Worm (Caenorhabditis elegans): Measurements from ENCODE around the gene C50F4.4.
A peak's percentile ranks its signal among the peaks of the same experiment; 100 is the strongest.

C50F4.4 gene

ce11 chrV:9582594-9583322, 46.2 kb downstream of the C50F4.4 start, which contains the start of gene rtfo-1 (continued):
- TF ChIP-seq rnt-1 (tag; optimal IDR thresholded peaks at IDR 0.05), result peak; percentile 62
- TF ChIP-seq lsy-2 (tag; optimal IDR thresholded peaks at IDR 0.05), result peak; percentile 36 to 41
- peak; percentile 46 for TF ChIP-seq mep-1 (tag; optimal IDR thresholded peaks at IDR 0.05)
- TF ChIP-seq nhr-76 (tag; optimal IDR thresholded peaks at IDR 0.05), result no peak
- peak; percentile 45 for TF ChIP-seq nhr-20 (tag; optimal IDR thresholded peaks at IDR 0.05)
- peak; percentile 44 for TF ChIP-seq unc-130 (tag; optimal IDR thresholded peaks at IDR 0.05)
- peak; percentile 38 for TF ChIP-seq hpl-2 (GFP tag; optimal IDR thresholded peaks at IDR 0.05)
- TF ChIP-seq nhr-84 (tag; optimal IDR thresholded peaks at IDR 0.05), result no peak
- peak; percentile 30 for TF ChIP-seq irx-1 (tag; optimal IDR thresholded peaks at IDR 0.05)
- peak; percentile 7 to 36 (median 35) for TF ChIP-seq ceh-82 (tag; optimal IDR thresholded peaks at IDR 0.05)
- no peak for TF ChIP-seq fkh-8 (tag; optimal IDR thresholded peaks at IDR 0.05)
- no peak for TF ChIP-seq egl-27 (tag; optimal IDR thresholded peaks at IDR 0.05)
- peak; percentile 38 for TF ChIP-seq lin-13 (GFP tag; optimal IDR thresholded peaks at IDR 0.05)
- TF ChIP-seq C34B4.2 (tag; optimal IDR thresholded peaks at IDR 0.05), result no peak
- peak; percentile 41 for TF ChIP-seq lin-14 (GFP tag; optimal IDR thresholded peaks at IDR 0.05)
- TF ChIP-seq vab-15 (tag; optimal IDR thresholded peaks at IDR 0.05), result no peak
- no peak for TF ChIP-seq pqm-1 (tag; optimal IDR thresholded peaks at IDR 0.05)
- TF ChIP-seq nhr-11 (tag; optimal IDR thresholded peaks at IDR 0.05), result no peak
- no peak for TF ChIP-seq ceh-90 (tag; optimal IDR thresholded peaks at IDR 0.05)
- peak; percentile 22 for TF ChIP-seq elt-2 (tag; optimal IDR thresholded peaks at IDR 0.05)
- TF ChIP-seq snpc-4 (tag; optimal IDR thresholded peaks at IDR 0.05), result peak; percentile 38

ce11 chrV:9583323-9583644, 46.7 kb downstream of the C50F4.4 start, which contains the start of gene K09G1.1:
TSS of gene K09G1.1 (plus strand) at chrV:9583545.
- TF ChIP-seq nhr-20 (tag; optimal IDR thresholded peaks at IDR 0.05), result no peak
- no peak for TF ChIP-seq ces-1 (GFP tag; optimal IDR thresholded peaks at IDR 0.05)
- TF ChIP-seq swsn-7 (tag; optimal IDR thresholded peaks at IDR 0.05), result no peak
- no peak for TF ChIP-seq nhr-84 (tag; optimal IDR thresholded peaks at IDR 0.05)
- no peak for TF ChIP-seq lin-13 (GFP tag; optimal IDR thresholded peaks at IDR 0.05)
- no peak for TF ChIP-seq tbx-2 (tag; optimal IDR thresholded peaks at IDR 0.05)
- no peak for TF ChIP-seq hlh-4 (tag; optimal IDR thresholded peaks at IDR 0.05)
- no peak for TF ChIP-seq lin-35 (GFP tag; optimal IDR thresholded peaks at IDR 0.05)
- TF ChIP-seq nhr-47 (tag; optimal IDR thresholded peaks at IDR 0.05), result no peak
- no peak for TF ChIP-seq egl-13 (tag; optimal IDR thresholded peaks at IDR 0.05)
- TF ChIP-seq snu-23 (GFP tag; optimal IDR thresholded peaks at IDR 0.05), result no peak
- no peak for TF ChIP-seq snpc-4 (tag; optimal IDR thresholded peaks at IDR 0.05)
- no peak for TF ChIP-seq ztf-4 (tag; optimal IDR thresholded peaks at IDR 0.05)
- TF ChIP-seq nhr-76 (tag; optimal IDR thresholded peaks at IDR 0.05), result no peak
- no peak for TF ChIP-seq sox-4 (tag; optimal IDR thresholded peaks at IDR 0.05)
- no peak for TF ChIP-seq irx-1 (tag; optimal IDR thresholded peaks at IDR 0.05)

- no peak for TF ChIP-seq ceh-8 (GFP tag; optimal IDR thresholded peaks at IDR 0.05)
- peak; percentile 52 for TF ChIP-seq nhr-85 (tag)
- TF ChIP-seq lin-14 (GFP tag; optimal IDR thresholded peaks at IDR 0.05), result peak; percentile 28
- peak in 2 of 6 experiments; percentile 7 to 41 for TF ChIP-seq elt-3 (tag; optimal IDR thresholded peaks at IDR 0.05)
- peak; percentile 51 for TF ChIP-seq blmp-1 (tag; optimal IDR thresholded peaks at IDR 0.05)
Observed at ce11 chrV:9584263-9584662, 47.7 kb downstream of the C50F4.4 start.
